Fruit fly (Drosophila melanogaster) whole organism, embryonic: ENCODE data around the gene dsx.

ENCODE experiments used
- Bgb ChIP-seq: fragments of 200-800 bp; sonication (Bioruptor generic); IDR thresholded peaks from 2 replicates; pipeline ENCODE4 v1.3.6; 2022; ENCODE audit warnings: missing biosample characterization, missing genetic modification characterization; ENCODE audit not compliant: partially characterized antibody
- CG12299 ChIP-seq: fragments of 200-800 bp; sonication (Bioruptor generic); optimal IDR thresholded peaks from 2 replicates; lab custom pipeline; 2018; ENCODE audit warnings: missing biosample characterization, mild to moderate bottlenecking, missing genetic modification characterization
- CG15269 ChIP-seq: fragments of 200-800 bp; sonication (Bioruptor generic); optimal IDR thresholded peaks from 2 replicates; lab custom pipeline; 2018; ENCODE audit warnings: missing biosample characterization, mild to moderate bottlenecking, missing genetic modification characterization, moderate library complexity
- CG17802 ChIP-seq: fragments of 200-800 bp; sonication (Bioruptor generic); optimal IDR thresholded peaks from 2 replicates; lab custom pipeline; 2018; ENCODE audit warnings: missing biosample characterization, mild to moderate bottlenecking, missing genetic modification characterization, moderate library complexity
- CG2199 ChIP-seq: fragments of 200-800 bp; sonication (Bioruptor generic); IDR thresholded peaks from 3 replicates; pipeline ENCODE4 v1.3.6; 2022; ENCODE audit warnings: missing biosample characterization, missing genetic modification characterization
- CG2875 ChIP-seq: fragments of 200-800 bp; sonication (Bioruptor generic); optimal IDR thresholded peaks from 2 replicates; lab custom pipeline; 2017; ENCODE audit warnings: missing biosample characterization, mild to moderate bottlenecking, missing genetic modification characterization, missing genetic modification reagents
- CG31388 ChIP-seq: fragments of 200-800 bp; sonication (Bioruptor generic); optimal IDR thresholded peaks from 2 replicates; lab custom pipeline; 2016; ENCODE audit warnings: missing biosample characterization, missing genetic modification characterization
- CG3407 ChIP-seq: fragments of 200-800 bp; sonication (Bioruptor generic); optimal IDR thresholded peaks from 2 replicates; lab custom pipeline; 2018; ENCODE audit warnings: missing biosample characterization, mild to moderate bottlenecking, missing genetic modification characterization
- CG4820 ChIP-seq: fragments of 200-800 bp; sonication (Bioruptor generic); optimal IDR thresholded peaks from 3 replicates; lab custom pipeline; 2016; ENCODE audit warnings: missing biosample characterization, missing genetic modification characterization
- CG6813 ChIP-seq: fragments of 200-800 bp; sonication (Bioruptor generic); optimal IDR thresholded peaks from 2 replicates; lab custom pipeline; 2017; ENCODE audit warnings: missing biosample characterization, missing genetic modification characterization, mild to moderate bottlenecking, moderate library complexity, missing genetic modification reagents
- CG9817 ChIP-seq: fragments of 200-800 bp; sonication (Bioruptor generic); optimal IDR thresholded peaks from 2 replicates; lab custom pipeline; 2018; ENCODE audit warnings: missing biosample characterization, mild to moderate bottlenecking, missing genetic modification characterization, moderate library complexity
- Deaf1 ChIP-seq: fragments of 200-800 bp; optimal IDR thresholded peaks from 3 replicates; lab custom pipeline; 2019; ENCODE audit warnings: missing biosample characterization, mild to moderate bottlenecking, missing genetic modification characterization, moderate library complexity
- Drgx ChIP-seq: fragments of 200-800 bp; sonication (Bioruptor generic); IDR thresholded peaks from 2 replicates; pipeline ENCODE4 v1.3.6; 2022; ENCODE audit warnings: missing biosample characterization, missing genetic modification characterization
- Eip74EF ChIP-seq, 2 experiments: fragments of 200-800 bp in 1 of 2; fragments of >200 bp in 1 of 2; sonication (Bioruptor generic) in 1 of 2; optimal IDR thresholded peaks; 2 replicates each; lab custom pipeline; 2017 to 2019; ENCODE audit warnings: missing biosample characterization in 2 of 2, missing genetic modification characterization in 2 of 2, mild to moderate bottlenecking in 1 of 2, moderate library complexity in 1 of 2
- Ets65A ChIP-seq: fragments of 200-800 bp; sonication (Bioruptor generic); peaks from one replicate; lab custom pipeline; 2016; ENCODE audit warnings: missing biosample characterization, missing genetic modification characterization
- Ets97D ChIP-seq: fragments of 200-800 bp; sonication (Bioruptor generic); optimal IDR thresholded peaks from 3 replicates; lab custom pipeline; 2016; ENCODE audit warnings: missing biosample characterization, missing genetic modification characterization
- Mad ChIP-seq: fragments of 200-800 bp; sonication (Bioruptor generic); optimal IDR thresholded peaks from 2 replicates; lab custom pipeline; 2016; ENCODE audit warnings: missing biosample characterization, missing genetic modification characterization
- Nf-YB ChIP-seq: fragments of 200-800 bp; sonication (Bioruptor generic); optimal IDR thresholded peaks from 3 replicates; lab custom pipeline; 2019; ENCODE audit warnings: missing biosample characterization, mild to moderate bottlenecking, missing genetic modification characterization, moderate library complexity
- Oaz ChIP-seq: fragments of 200-800 bp; sonication (Bioruptor generic); IDR thresholded peaks from 2 replicates; pipeline ENCODE4 v1.3.6; 2022; ENCODE audit warnings: missing biosample characterization, missing genetic modification characterization
- Optix ChIP-seq: fragments of 200-800 bp; sonication (Bioruptor generic); IDR thresholded peaks from 3 replicates; pipeline ENCODE4 v1.3.6; 2022; ENCODE audit warnings: missing biosample characterization, missing genetic modification characterization
- Trl ChIP-seq, 3 experiments: fragments of >200 bp in 2 of 3; fragments of 200-800 bp in 1 of 3; sonication (Bioruptor generic) in 1 of 3; optimal IDR thresholded peaks; 2 replicates in 1 of 3; 3 replicates in 2 of 3; lab custom pipeline; 2016 to 2017; ENCODE audit warnings: missing biosample characterization in 1 of 3, missing genetic modification characterization in 1 of 3
- Xbp1 ChIP-seq: fragments of 200-800 bp; sonication (Bioruptor generic); optimal IDR thresholded peaks from 3 replicates; lab custom pipeline; 2016; ENCODE audit warnings: missing biosample characterization, mild to moderate bottlenecking, missing genetic modification characterization
- ap ChIP-seq: fragments of 200-800 bp; sonication (Bioruptor generic); IDR thresholded peaks from 2 replicates; pipeline ENCODE4 v1.3.6; 2022; ENCODE audit warnings: missing biosample characterization, missing genetic modification characterization
- bbx ChIP-seq: fragments of 200-800 bp; sonication (Bioruptor generic); IDR thresholded peaks from 2 replicates; pipeline ENCODE4 v1.3.6; 2022; ENCODE audit warnings: missing biosample characterization, missing genetic modification characterization; ENCODE audit not compliant: partially characterized antibody
- bowl ChIP-seq: fragments of 200-800 bp; sonication (Bioruptor generic); IDR thresholded peaks from 2 replicates; pipeline ENCODE4 v1.3.6; 2022; ENCODE audit warnings: missing biosample characterization, missing genetic modification characterization
- cad ChIP-seq: fragments of >200 bp; optimal IDR thresholded peaks from 2 replicates; lab custom pipeline; 2017; ENCODE audit warnings: missing biosample characterization, missing genetic modification characterization
- cg ChIP-seq: fragments of 200-800 bp; sonication (Bioruptor generic); optimal IDR thresholded peaks from 3 replicates; lab custom pipeline; 2019; ENCODE audit warnings: missing biosample characterization, mild to moderate bottlenecking, missing genetic modification characterization, moderate library complexity
- fu2 ChIP-seq: fragments of 200-800 bp; sonication (Bioruptor generic); optimal IDR thresholded peaks from 2 replicates; lab custom pipeline; 2016; ENCODE audit warnings: missing biosample characterization, missing genetic modification characterization
- gem ChIP-seq: fragments of 200-800 bp; sonication (Bioruptor generic); optimal IDR thresholded peaks from 2 replicates; lab custom pipeline; 2019; ENCODE audit warnings: missing biosample characterization, mild to moderate bottlenecking, missing genetic modification characterization, moderate library complexity
- inv ChIP-seq: fragments of 200-800 bp; sonication (Bioruptor generic); IDR thresholded peaks from 2 replicates; pipeline ENCODE4 v1.3.6; 2022; ENCODE audit warnings: missing biosample characterization, missing genetic modification characterization; ENCODE audit not compliant: partially characterized antibody
- pho ChIP-seq: fragments of 200-800 bp; sonication (Bioruptor generic); optimal IDR thresholded peaks from 2 replicates; lab custom pipeline; 2016; ENCODE audit warnings: missing biosample characterization, missing genetic modification characterization
- sens ChIP-seq: fragments of 200-800 bp; sonication (Bioruptor generic); peaks from one replicate; lab custom pipeline; 2016; ENCODE audit warnings: missing biosample characterization, missing genetic modification characterization
- twi ChIP-seq: fragments of 200-800 bp; optimal IDR thresholded peaks from 2 replicates; lab custom pipeline; 2019; ENCODE audit warnings: missing biosample characterization, mild to moderate bottlenecking, missing genetic modification characterization, moderate library complexity

Gene dsx

DNA sequence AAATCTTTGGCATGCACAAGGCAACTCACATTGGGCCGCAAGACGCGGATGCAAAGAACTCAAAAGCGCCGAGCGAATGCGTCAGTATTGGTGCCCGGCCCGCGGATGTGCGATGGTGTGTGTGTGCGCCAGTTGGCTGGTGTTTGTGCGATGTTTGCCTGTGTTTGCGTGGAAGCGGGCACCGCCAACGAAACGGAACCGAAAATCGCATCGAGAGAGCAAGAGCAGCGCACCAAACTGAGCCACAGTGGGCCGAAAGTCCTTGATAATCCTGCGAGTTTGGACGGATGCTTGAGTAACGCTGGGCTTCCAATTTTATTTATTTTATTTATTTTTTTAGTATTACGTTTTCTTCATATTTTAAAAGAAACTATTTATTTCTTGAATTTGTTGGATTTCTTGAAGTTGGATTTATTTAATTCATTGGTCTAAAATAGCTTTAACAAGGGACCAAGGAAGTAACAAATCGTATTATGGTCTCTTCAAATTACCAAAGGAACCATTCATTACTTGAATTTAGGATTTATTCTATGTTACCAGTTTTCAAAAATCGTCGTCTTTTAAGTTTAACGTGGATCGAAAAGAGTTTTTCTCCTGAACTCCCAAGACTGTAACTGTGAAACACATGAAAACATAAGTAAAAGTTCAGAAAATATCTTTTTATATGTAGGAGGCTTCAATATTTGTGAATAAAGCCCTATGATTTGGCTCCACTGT lies 4.3 kb downstream of the dsx start (continued):
- 0 out of 3 replicates have a peak, but pooled peaks have one; percentile 15 for TF ChIP-seq Optix
- no peak for TF ChIP-seq Oaz
- no peak for TF ChIP-seq Deaf1 (tag; lab: Kevin White, UChicago)
- no peak for TF ChIP-seq Drgx (GFP tag; lab: Robert Waterston, UW)
- TF ChIP-seq ap (GFP tag; lab: Robert Waterston, UW) = 0 out of 2 replicates have a peak, but pooled peaks have one; percentile 5
- peak; percentile 34; the same call in 1 of the 3 replicates for TF ChIP-seq CG2199 (GFP tag; lab: Robert Waterston, UW)
- peak; percentile 15 for TF ChIP-seq Xbp1 (GFP tag; lab: Kevin White, UChicago)

dm6 chr3R:7961348-7961747 lies 5.9 kb downstream of the dsx start:
- TF ChIP-seq Nf-YB (GFP tag; lab: Kevin White, UChicago) = peak; percentile 69
- no peak for TF ChIP-seq bbx (GFP tag; lab: Robert Waterston, UW)
- no peak for TF ChIP-seq Ets97D (GFP tag; lab: Kevin White, UChicago)
- no peak for TF ChIP-seq CG9817 (tag; lab: Kevin White, UChicago)

DNA sequence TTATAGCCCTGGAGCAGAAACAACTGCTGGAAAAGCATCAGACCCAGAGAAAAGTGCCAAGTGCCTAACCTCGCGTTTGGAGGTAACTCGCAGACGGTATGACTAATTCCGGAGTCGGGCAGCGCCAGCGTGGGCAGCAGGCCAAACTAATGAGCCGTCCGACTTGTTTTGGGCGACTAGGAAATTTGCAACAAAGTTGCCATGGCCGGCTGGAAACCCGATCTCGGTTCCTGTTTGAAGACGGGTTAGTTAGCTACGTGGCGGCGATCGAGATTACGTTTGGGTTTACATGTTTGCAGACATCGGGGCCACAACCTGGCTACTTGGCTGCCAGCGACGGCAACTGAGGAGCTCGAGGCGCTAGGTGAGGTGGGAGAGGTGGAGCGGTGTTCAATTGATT lies 10.2 kb downstream of the dsx start:
- TF ChIP-seq CG2875 (GFP tag; lab: Kevin White, UChicago) (no peak), pho (GFP tag; lab: Kevin White, UChicago) (no peak), fu2 (GFP tag; lab: Kevin White, UChicago) (no peak), CG31388 (GFP tag; lab: Kevin White, UChicago) (no peak), CG6813 (no peak), Drgx (GFP tag; lab: Robert Waterston, UW) (no peak), CG3407 (GFP tag; lab: Kevin White, UChicago) (no peak)

dm6 chr3R:7954477-7954876 lies 12.7 kb downstream of the dsx start:
- peak; percentile 23 for TF ChIP-seq cad (GFP tag; lab: Kevin White, UChicago)
- peak; percentile 26 for TF ChIP-seq sens
- TF ChIP-seq Eip74EF (GFP tag; optimal IDR thresholded peaks at IDR 0.05; lab: Kevin White, UChicago) = no peak

DNA sequence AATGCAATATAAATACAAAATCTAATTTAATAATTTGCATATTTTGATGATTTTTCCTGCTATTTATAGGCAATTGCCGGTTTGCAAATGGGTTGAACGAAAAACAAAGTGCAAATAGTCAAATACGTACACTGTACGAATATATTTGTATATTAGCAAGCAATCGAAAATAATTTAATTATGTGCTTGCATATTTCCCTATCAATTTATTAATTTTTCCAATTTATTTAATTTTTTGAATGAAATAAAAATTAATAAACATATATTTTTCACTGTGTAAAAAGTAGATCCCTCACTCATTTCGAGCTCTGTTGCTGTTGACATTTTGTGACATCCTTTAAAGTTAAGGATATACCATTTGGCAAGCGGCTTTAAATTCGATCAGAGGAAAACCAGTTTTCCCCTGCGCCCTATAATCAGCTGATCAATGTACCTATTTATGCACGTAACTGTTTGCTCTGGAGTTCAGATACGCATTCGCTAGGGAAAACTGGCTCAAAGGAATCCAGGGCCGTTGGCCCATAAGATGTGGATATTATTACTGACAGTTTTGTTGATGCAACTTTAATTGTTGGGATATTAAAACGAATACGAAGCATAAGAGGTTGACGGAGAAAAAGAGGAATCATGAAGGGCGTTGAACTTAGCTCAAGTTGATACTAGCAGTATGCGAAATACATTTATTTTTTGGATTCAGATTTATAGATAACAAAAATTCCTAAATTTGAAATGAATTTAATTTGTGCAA lies 14.0 kb downstream of the dsx start:
- TF ChIP-seq gem (tag; lab: Kevin White, UChicago) = peak; percentile 19
- TF ChIP-seq Mad (GFP tag; lab: Kevin White, UChicago) = no peak
- TF ChIP-seq sens = peak; percentile 23
- TF ChIP-seq, all 482 proteins: peak for 2

DNA sequence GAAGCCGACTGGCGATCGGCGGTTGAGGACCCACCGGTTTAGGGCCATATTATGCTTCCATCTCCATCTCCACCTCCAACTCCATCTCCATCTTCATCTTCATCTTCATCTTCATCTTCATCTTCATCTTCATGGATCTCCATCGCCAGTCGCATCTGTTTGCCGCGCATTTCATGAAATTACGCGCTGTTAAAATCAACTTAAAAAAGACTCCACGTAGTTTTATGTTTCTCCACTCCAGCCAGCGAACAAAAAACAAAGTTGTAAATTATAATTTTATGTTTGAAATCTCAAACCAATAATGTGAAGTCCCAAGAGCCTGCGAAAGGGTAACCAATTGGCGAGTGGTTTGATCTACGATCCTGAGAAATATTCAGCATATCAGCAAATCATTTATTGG lies 17.1 kb downstream of the dsx start:
- TF ChIP-seq CG12299 (tag; lab: Kevin White, UChicago) (no peak), Ets65A (GFP tag; lab: Kevin White, UChicago) (peak; percentile 65), CG17802 (no peak)
- TF ChIP-seq, all 482 proteins: peak for 1

dm6 chr3R:7947349-7947748 lies 19.9 kb downstream of the dsx start:
- TF ChIP-seq Trl (optimal IDR thresholded peaks at IDR 0.05; lab: Kevin White, UChicago) (peak in 1 of 2 experiments; percentile 25), Trl (GFP tag; optimal IDR thresholded peaks at IDR 0.05; lab: Kevin White, UChicago) (no peak), CG2199 (GFP tag; lab: Robert Waterston, UW) (peak; percentile 22; the same call in 1 of the 3 replicates), Drgx (GFP tag; lab: Robert Waterston, UW) (peak; percentile 57; the same call in 1 of the 2 replicates), cg (GFP tag; lab: Kevin White, UChicago) (peak; percentile 13), CG15269 (tag; lab: Kevin White, UChicago) (no peak), CG4820 (GFP tag; lab: Kevin White, UChicago) (no peak), twi (tag; lab: Kevin White, UChicago) (peak; percentile 20), bowl (GFP tag; lab: Robert Waterston, UW) (no peak), inv (no peak), Bgb (no peak), Nf-YB (GFP tag; lab: Kevin White, UChicago) (peak; percentile 49)
